Fruit fly (Drosophila melanogaster): ENCODE measurements around the gene NimB2.

DNA sequence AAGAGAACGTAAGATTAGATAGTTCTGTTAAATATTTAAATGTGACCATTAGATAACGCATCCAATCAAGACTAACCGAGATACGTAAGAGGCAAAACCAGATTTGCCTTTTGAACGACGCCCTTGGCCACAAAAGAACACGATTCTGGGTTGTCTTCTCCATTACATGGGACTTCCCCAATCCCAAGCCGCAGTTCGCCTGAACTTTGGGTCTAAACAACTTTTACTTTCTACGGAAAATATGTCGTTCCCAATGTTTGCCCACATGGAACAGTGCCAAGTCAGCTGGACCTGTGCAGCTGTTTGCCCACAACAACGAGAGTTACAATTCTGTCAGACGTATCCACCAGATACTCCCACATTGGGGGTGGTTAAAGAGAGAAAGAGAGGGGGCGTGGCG lies 17.0 kb downstream of the NimB2 start:
- TF ChIP-seq Side (GFP tag; optimal IDR thresholded peaks at IDR 0.05) (no peak), Lpt (GFP tag; optimal IDR thresholded peaks at IDR 0.05) (no peak)
